Fruit fly (Drosophila melanogaster) whole organism, embryonic: ENCODE results near the gene Nadsyn.
A peak's percentile ranks its signal among the peaks of the same experiment; 100 is the strongest.

Experiments used
- Ada2b ChIP-seq: fragments of 200-800 bp; sonication (Bioruptor generic); IDR thresholded peaks from 2 replicates; pipeline ENCODE4 v1.3.6; 2022; ENCODE audit warnings: missing biosample characterization, missing genetic modification characterization
- CG10209 ChIP-seq: fragments of 200-800 bp; sonication (Bioruptor generic); optimal IDR thresholded peaks from 3 replicates; lab custom pipeline; 2017; ENCODE audit warnings: missing biosample characterization, mild to moderate bottlenecking, missing genetic modification characterization, missing genetic modification reagents
- CG10267 ChIP-seq: fragments of 200-800 bp; sonication (Bioruptor generic); optimal IDR thresholded peaks from 2 replicates; lab custom pipeline; 2018; ENCODE audit warnings: missing biosample characterization, mild to moderate bottlenecking, missing genetic modification characterization, moderate library complexity
- CG10979 ChIP-seq: fragments of 200-800 bp; sonication (Bioruptor generic); optimal IDR thresholded peaks from 2 replicates; lab custom pipeline; 2018; ENCODE audit warnings: missing biosample characterization, mild to moderate bottlenecking, missing genetic modification characterization, moderate library complexity
- CG11695 ChIP-seq: fragments of 200-800 bp; sonication (Bioruptor generic); IDR thresholded peaks from 3 replicates; pipeline ENCODE4 v1.3.6; 2022; ENCODE audit warnings: missing biosample characterization, missing genetic modification characterization
- CG11723 ChIP-seq: fragments of 200-800 bp; sonication (Bioruptor generic); optimal IDR thresholded peaks from 2 replicates; lab custom pipeline; 2017; ENCODE audit warnings: missing biosample characterization, mild to moderate bottlenecking, missing genetic modification characterization
- CG16863 ChIP-seq: fragments of 200-800 bp; sonication (Bioruptor generic); optimal IDR thresholded peaks from 3 replicates; lab custom pipeline; 2016; ENCODE audit warnings: missing biosample characterization, missing genetic modification characterization
- CG18262 ChIP-seq: fragments of 200-800 bp; optimal IDR thresholded peaks from 3 replicates; lab custom pipeline; 2019; ENCODE audit warnings: missing biosample characterization, mild to moderate bottlenecking, missing genetic modification characterization, moderate library complexity
- CG18619 ChIP-seq: fragments of 200-800 bp; sonication (Bioruptor generic); optimal IDR thresholded peaks from 3 replicates; lab custom pipeline; 2017; ENCODE audit warnings: missing biosample characterization, mild to moderate bottlenecking, missing genetic modification characterization
- CG2120 ChIP-seq: fragments of 200-800 bp; sonication (Bioruptor generic); optimal IDR thresholded peaks from 3 replicates; lab custom pipeline; 2016; ENCODE audit warnings: missing biosample characterization, missing genetic modification characterization
- CG2202 ChIP-seq: fragments of 200-800 bp; sonication (Bioruptor generic); optimal IDR thresholded peaks from 2 replicates; lab custom pipeline; 2018; ENCODE audit warnings: missing biosample characterization, mild to moderate bottlenecking, missing genetic modification characterization
- CG3281 ChIP-seq: fragments of 200-800 bp; sonication (Bioruptor generic); optimal IDR thresholded peaks from 3 replicates; lab custom pipeline; 2017; ENCODE audit warnings: missing biosample characterization, mild to moderate bottlenecking, missing genetic modification characterization
- CG33557 ChIP-seq: fragments of 200-800 bp; sonication (Bioruptor generic); optimal IDR thresholded peaks from 2 replicates; lab custom pipeline; 2019; ENCODE audit warnings: missing biosample characterization, mild to moderate bottlenecking, missing genetic modification characterization, moderate library complexity
- CG34422 ChIP-seq: fragments of 200-800 bp; sonication (Bioruptor generic); IDR thresholded peaks from 3 replicates; pipeline ENCODE4 v1.3.6; 2022; ENCODE audit warnings: missing biosample characterization, missing genetic modification characterization
- CG3726 ChIP-seq: fragments of 200-800 bp; sonication (Bioruptor generic); IDR thresholded peaks from 3 replicates; pipeline ENCODE4, ENCODE4 v1.3.6; 2022; ENCODE audit warnings: missing biosample characterization, missing genetic modification characterization
- CG7556 ChIP-seq: fragments of 200-800 bp; sonication (Bioruptor generic); optimal IDR thresholded peaks from 2 replicates; lab custom pipeline; 2017; ENCODE audit warnings: missing biosample characterization, mild to moderate bottlenecking, missing genetic modification characterization
- CG9797 ChIP-seq: fragments of 200-800 bp; sonication (Bioruptor generic); optimal IDR thresholded peaks from 3 replicates; lab custom pipeline; 2018; ENCODE audit warnings: missing biosample characterization, mild to moderate bottlenecking, missing genetic modification characterization
- Dbx ChIP-seq: fragments of 200-800 bp; sonication (Bioruptor generic); IDR thresholded peaks from 3 replicates; pipeline ENCODE4 v1.3.6; 2022; ENCODE audit warnings: missing biosample characterization, missing genetic modification characterization
- Fer3 ChIP-seq: fragments of 200-800 bp; sonication (Bioruptor generic); optimal IDR thresholded peaks from 2 replicates; lab custom pipeline; 2018; ENCODE audit warnings: missing biosample characterization, mild to moderate bottlenecking, missing genetic modification characterization, moderate library complexity
- H15 ChIP-seq: fragments of 200-800 bp; sonication (Bioruptor generic); IDR thresholded peaks from 3 replicates; pipeline ENCODE4 v1.3.6; 2022; ENCODE audit warnings: missing biosample characterization, missing genetic modification characterization
- H2.0 ChIP-seq: fragments of 200-800 bp; sonication (Bioruptor generic); IDR thresholded peaks from 2 replicates; pipeline ENCODE4 v1.3.6; 2022; ENCODE audit warnings: missing biosample characterization, missing genetic modification characterization
- HLH3B ChIP-seq: fragments of 200-800 bp; sonication (Bioruptor generic); IDR thresholded peaks from 2 replicates; pipeline ENCODE4 v1.3.6; 2022; ENCODE audit warnings: missing biosample characterization, missing genetic modification characterization
- HLH54F ChIP-seq: fragments of 200-800 bp; sonication (Bioruptor generic); optimal IDR thresholded peaks from 3 replicates; lab custom pipeline; 2016; ENCODE audit warnings: missing biosample characterization, missing genetic modification characterization
- Hmr ChIP-seq: fragments of 200-800 bp; sonication (Bioruptor generic); optimal IDR thresholded peaks from 3 replicates; lab custom pipeline; 2017; ENCODE audit warnings: mild to moderate bottlenecking, missing biosample characterization, missing genetic modification reagents, missing genetic modification characterization
- Hr51 ChIP-seq, 2 experiments: fragments of 200-800 bp; sonication (Bioruptor generic); optimal IDR thresholded peaks; 2 replicates in 1 of 2; 3 replicates in 1 of 2; lab custom pipeline; 2016 to 2018; ENCODE audit warnings: missing biosample characterization in 2 of 2, missing genetic modification characterization in 2 of 2, mild to moderate bottlenecking in 1 of 2, moderate library complexity in 1 of 2
- NFAT ChIP-seq: fragments of 200-800 bp; sonication (Bioruptor generic); IDR thresholded peaks from 2 replicates; pipeline ENCODE4 v1.3.6; 2022; ENCODE audit warnings: missing biosample characterization, missing genetic modification characterization
- Oli ChIP-seq: fragments of 200-800 bp; sonication (Bioruptor generic); optimal IDR thresholded peaks from 2 replicates; lab custom pipeline; 2018; ENCODE audit warnings: missing biosample characterization, mild to moderate bottlenecking, missing genetic modification characterization, moderate library complexity
- Ssrp ChIP-seq: fragments of 200-800 bp; sonication (Bioruptor generic); optimal IDR thresholded peaks from 2 replicates; lab custom pipeline; 2018; ENCODE audit warnings: missing biosample characterization, mild to moderate bottlenecking, missing genetic modification characterization, moderate library complexity
- Tbp ChIP-seq: fragments of >200 bp; optimal IDR thresholded peaks from 2 replicates; lab custom pipeline; 2018; ENCODE audit warnings: missing biosample characterization, missing genetic modification characterization
- Trl ChIP-seq, 3 experiments: fragments of >200 bp in 2 of 3; fragments of 200-800 bp in 1 of 3; sonication (Bioruptor generic) in 1 of 3; optimal IDR thresholded peaks; 2 replicates in 1 of 3; 3 replicates in 2 of 3; lab custom pipeline; 2016 to 2017; ENCODE audit warnings: missing biosample characterization in 1 of 3, missing genetic modification characterization in 1 of 3
- Vsx1 ChIP-seq: fragments of 200-800 bp; sonication (Bioruptor generic); optimal IDR thresholded peaks from 2 replicates; lab custom pipeline; 2017; ENCODE audit warnings: missing biosample characterization, mild to moderate bottlenecking, missing genetic modification characterization, missing genetic modification reagents
- Xrp1 ChIP-seq: fragments of 200-800 bp; sonication (Bioruptor generic); IDR thresholded peaks from 2 replicates; pipeline ENCODE4 v1.3.6; 2022; ENCODE audit warnings: missing biosample characterization, missing genetic modification characterization
- al ChIP-seq: fragments of 200-800 bp; sonication (Bioruptor generic); IDR thresholded peaks from 2 replicates; pipeline ENCODE4 v1.3.6; 2022; ENCODE audit warnings: missing biosample characterization, missing genetic modification characterization
- aop ChIP-seq: fragments of 200-800 bp; sonication (Bioruptor generic); IDR thresholded peaks from 2 replicates; pipeline ENCODE4 v1.3.6; 2022; ENCODE audit warnings: missing biosample characterization, missing genetic modification characterization
- bsh ChIP-seq, 2 experiments: fragments of 200-800 bp; sonication (Bioruptor generic); optimal IDR thresholded peaks; 2 replicates each; lab custom pipeline; 2017 to 2018; ENCODE audit warnings: mild to moderate bottlenecking in 2 of 2, missing biosample characterization in 2 of 2, missing genetic modification characterization in 2 of 2, moderate library complexity in 1 of 2
- btn ChIP-seq: fragments of 200-800 bp; sonication (Bioruptor generic); optimal IDR thresholded peaks from 2 replicates; lab custom pipeline; 2016; ENCODE audit warnings: missing biosample characterization, missing genetic modification characterization
- cato ChIP-seq: fragments of 200-800 bp; sonication (Bioruptor generic); optimal IDR thresholded peaks from 2 replicates; lab custom pipeline; 2016; ENCODE audit warnings: missing biosample characterization, missing genetic modification characterization, borderline replicate concordance
- chm ChIP-seq: fragments of 200-800 bp; sonication (Bioruptor generic); IDR thresholded peaks from 2 replicates; pipeline ENCODE4 v1.3.6; 2022; ENCODE audit warnings: missing biosample characterization, missing genetic modification characterization
- fd96Cb ChIP-seq: fragments of 200-800 bp; sonication (Bioruptor generic); optimal IDR thresholded peaks from 2 replicates; lab custom pipeline; 2018; ENCODE audit warnings: missing biosample characterization, mild to moderate bottlenecking, missing genetic modification characterization, moderate library complexity
- fu2 ChIP-seq: fragments of 200-800 bp; sonication (Bioruptor generic); optimal IDR thresholded peaks from 2 replicates; lab custom pipeline; 2016; ENCODE audit warnings: missing biosample characterization, missing genetic modification characterization
- lola ChIP-seq, 3 experiments: fragments of >200 bp in 2 of 3; fragments of 200-800 bp in 1 of 3; sonication (Bioruptor generic) in 1 of 3; optimal IDR thresholded peaks; 2 replicates each; lab custom pipeline; 2017 to 2019; ENCODE audit warnings: missing biosample characterization in 3 of 3, missing genetic modification characterization in 3 of 3, mild to moderate bottlenecking in 1 of 3, moderate library complexity in 1 of 3
- nmo ChIP-seq: fragments of 200-800 bp; sonication (Bioruptor generic); optimal IDR thresholded peaks from 2 replicates; lab custom pipeline; 2018; ENCODE audit warnings: missing biosample characterization, mild to moderate bottlenecking, missing genetic modification characterization, moderate library complexity
- p53 ChIP-seq: fragments of 200-800 bp; sonication (Bioruptor generic); optimal IDR thresholded peaks from 2 replicates; lab custom pipeline; 2016; ENCODE audit warnings: missing biosample characterization, missing genetic modification characterization
- prd ChIP-seq, 3 experiments: fragments of >200 bp in 2 of 3; fragments of 200-800 bp in 1 of 3; sonication (Bioruptor generic) in 1 of 3; optimal IDR thresholded peaks in 2 of 3; IDR thresholded peaks in 1 of 3; 2 replicates in 2 of 3; 3 replicates in 1 of 3; pipeline versions ENCODE4 v1.3.6 to Lab custom; 2017 to 2022; ENCODE audit warnings: missing biosample characterization in 1 of 3, missing genetic modification characterization in 1 of 3
- pros ChIP-seq: fragments of 200-800 bp; sonication (Bioruptor generic); optimal IDR thresholded peaks from 3 replicates; lab custom pipeline; 2019; ENCODE audit warnings: missing biosample characterization, mild to moderate bottlenecking, missing genetic modification characterization, moderate library complexity
- pum ChIP-seq: fragments of 200-800 bp; sonication (Bioruptor generic); optimal IDR thresholded peaks from 2 replicates; lab custom pipeline; 2016; ENCODE audit warnings: missing biosample characterization, missing genetic modification characterization
- unpg ChIP-seq: fragments of 200-800 bp; sonication (Bioruptor generic); optimal IDR thresholded peaks from 3 replicates; lab custom pipeline; 2018; ENCODE audit warnings: missing biosample characterization, mild to moderate bottlenecking, missing genetic modification characterization, moderate library complexity
- zf30C ChIP-seq: fragments of 200-800 bp; sonication (Bioruptor generic); optimal IDR thresholded peaks from 3 replicates; lab custom pipeline; 2018; ENCODE audit warnings: missing biosample characterization, mild to moderate bottlenecking, missing genetic modification characterization
- zfh1 ChIP-seq: fragments of 200-800 bp; sonication (Bioruptor generic); IDR thresholded peaks from 3 replicates; pipeline ENCODE4 v1.3.6; 2022; ENCODE audit warnings: missing biosample characterization, missing genetic modification characterization

Gene Nadsyn

DNA sequence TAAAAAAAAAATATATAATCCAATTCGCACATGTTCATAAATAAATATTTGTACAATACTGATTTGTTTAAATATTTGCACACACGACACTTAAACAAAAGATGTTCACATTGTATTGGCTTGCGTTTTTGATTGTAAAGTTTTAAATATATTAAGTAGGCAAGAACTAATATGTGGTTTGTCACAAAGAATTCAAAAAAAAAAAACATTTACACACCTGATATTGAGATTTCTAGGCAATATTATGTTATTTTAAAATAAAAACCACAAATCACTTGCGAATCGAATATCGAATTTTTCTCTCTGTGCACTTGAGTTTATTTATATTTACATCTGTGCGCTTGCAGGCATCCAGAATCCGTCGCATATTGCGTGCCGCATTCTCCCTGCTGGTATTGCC is 38.5 kb downstream of the Nadsyn start (continued):
- TF ChIP-seq al (no peak), pros (GFP tag; lab: Kevin White, UChicago) (no peak), CG10267 (tag; lab: Kevin White, UChicago) (peak; percentile 26), p53 (GFP tag; lab: Kevin White, UChicago) (no peak), prd (optimal IDR thresholded peaks at IDR 0.05; lab: Kevin White, UChicago) (no peak), prd (GFP tag; IDR thresholded peaks at IDR 0.05; lab: Robert Waterston, UW) (peak; percentile 57), nmo (GFP tag; lab: Kevin White, UChicago) (peak; percentile 21), CG10209 (GFP tag; lab: Kevin White, UChicago) (peak; percentile 25), cato (no peak), btn (GFP tag; lab: Kevin White, UChicago) (no peak), Dbx (no peak), CG33557 (GFP tag; lab: Kevin White, UChicago) (peak; percentile 16), Vsx1 (no peak), CG34422 (no peak), HLH54F (GFP tag; lab: Kevin White, UChicago) (no peak), Hmr (GFP tag; lab: Kevin White, UChicago) (no peak), Ada2b (GFP tag; lab: Robert Waterston, UW) (peak; percentile 26; the same call in 1 of the 2 replicates), CG16863 (GFP tag; lab: Kevin White, UChicago) (no peak), CG3726 (GFP tag; lab: Robert Waterston, UW) (no peak), CG11695 (GFP tag; lab: Robert Waterston, UW) (peak; percentile 39; the same call in 1 of the 3 replicates), unpg (peak; percentile 53), CG2202 (no peak), Ssrp (tag; lab: Kevin White, UChicago) (peak; percentile 35), Oli (peak; percentile 18), lola (GFP tag; optimal IDR thresholded peaks at IDR 0.05; lab: Kevin White, UChicago) (peak in 1 of 3 experiments; percentile 44), Trl (optimal IDR thresholded peaks at IDR 0.05; lab: Kevin White, UChicago) (no peak), Trl (GFP tag; optimal IDR thresholded peaks at IDR 0.05; lab: Kevin White, UChicago) (no peak), CG18262 (tag; lab: Kevin White, UChicago) (peak; percentile 35), H15 (no peak), CG9797 (GFP tag; lab: Kevin White, UChicago) (no peak), bsh (GFP tag; optimal IDR thresholded peaks at IDR 0.05; lab: Kevin White, UChicago) (peak in 1 of 2 experiments; percentile 38), CG2120 (peak; percentile 2), zf30C (peak; percentile 65), aop (no peak), Xrp1 (peak; percentile 16; the same call in 1 of the 2 replicates), HLH3B (GFP tag; lab: Robert Waterston, UW) (0 out of 2 replicates have a peak, but pooled peaks have one; percentile 20), CG18619 (no peak), H2.0 (0 out of 2 replicates have a peak, but pooled peaks have one; percentile 15), CG11723 (GFP tag; lab: Kevin White, UChicago) (no peak), CG7556 (GFP tag; lab: Kevin White, UChicago) (peak; percentile 35), CG3281 (peak; percentile 39), chm (GFP tag; lab: Robert Waterston, UW) (no peak), Hr51 (GFP tag; optimal IDR thresholded peaks at IDR 0.05; lab: Kevin White, UChicago) (peak in 1 of 2 experiments; percentile 52), zfh1 (GFP tag; lab: Robert Waterston, UW) (no peak), NFAT (GFP tag; lab: Robert Waterston, UW) (no peak), Fer3 (tag; lab: Kevin White, UChicago) (peak; percentile 19), pum (GFP tag; lab: Kevin White, UChicago) (no peak), fu2 (no peak), Tbp (no peak), CG10979 (peak; percentile 33), fd96Cb (tag; lab: Kevin White, UChicago) (peak; percentile 15)
